Worm (Caenorhabditis elegans): ENCODE results near the gene H06A10.1.

The H06A10.1 gene

DNA sequence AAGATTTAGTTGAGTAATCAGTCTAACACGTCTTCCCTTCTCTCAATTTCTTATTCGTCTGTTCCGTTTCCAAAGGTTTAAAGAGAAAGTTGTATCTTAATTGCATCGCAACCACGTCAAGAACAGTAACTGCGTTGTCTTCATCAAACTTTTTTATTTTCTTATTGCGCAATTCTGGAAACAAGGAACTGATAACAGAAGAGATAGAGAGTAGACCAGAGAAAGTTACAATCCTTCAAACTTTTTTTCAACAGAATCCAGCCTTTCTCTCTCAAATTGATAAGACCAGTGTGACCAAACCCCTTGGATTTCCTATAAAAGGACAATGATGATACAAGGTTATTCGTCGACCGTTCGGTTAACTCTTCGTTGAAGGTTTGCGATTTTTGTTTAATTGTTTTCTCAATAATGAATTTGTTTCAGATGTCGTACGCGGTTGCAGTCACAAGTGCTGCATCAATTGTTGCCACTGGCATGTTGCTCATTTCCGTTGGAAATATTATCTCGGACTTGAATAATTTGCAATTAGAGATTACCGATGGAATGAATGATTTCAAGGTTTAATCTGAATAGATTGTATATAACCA, 38.2 kb upstream of the H06A10.1 start, which contains the start of gene col-184:
col-184 (plus strand) TSS at position 409 of the 587 bp plus-strand sequence.
- TF ChIP-seq lin-15B (tag; optimal IDR thresholded peaks at IDR 0.05) (no peak), ama-1 (optimal IDR thresholded peaks at IDR 0.05) (no peak), nhr-77 (tag; optimal IDR thresholded peaks at IDR 0.05) (no peak), zag-1 (tag; optimal IDR thresholded peaks at IDR 0.05) (no peak), elt-3 (tag; optimal IDR thresholded peaks at IDR 0.05) (peak in 1 of 3 experiments; percentile 18)

DNA sequence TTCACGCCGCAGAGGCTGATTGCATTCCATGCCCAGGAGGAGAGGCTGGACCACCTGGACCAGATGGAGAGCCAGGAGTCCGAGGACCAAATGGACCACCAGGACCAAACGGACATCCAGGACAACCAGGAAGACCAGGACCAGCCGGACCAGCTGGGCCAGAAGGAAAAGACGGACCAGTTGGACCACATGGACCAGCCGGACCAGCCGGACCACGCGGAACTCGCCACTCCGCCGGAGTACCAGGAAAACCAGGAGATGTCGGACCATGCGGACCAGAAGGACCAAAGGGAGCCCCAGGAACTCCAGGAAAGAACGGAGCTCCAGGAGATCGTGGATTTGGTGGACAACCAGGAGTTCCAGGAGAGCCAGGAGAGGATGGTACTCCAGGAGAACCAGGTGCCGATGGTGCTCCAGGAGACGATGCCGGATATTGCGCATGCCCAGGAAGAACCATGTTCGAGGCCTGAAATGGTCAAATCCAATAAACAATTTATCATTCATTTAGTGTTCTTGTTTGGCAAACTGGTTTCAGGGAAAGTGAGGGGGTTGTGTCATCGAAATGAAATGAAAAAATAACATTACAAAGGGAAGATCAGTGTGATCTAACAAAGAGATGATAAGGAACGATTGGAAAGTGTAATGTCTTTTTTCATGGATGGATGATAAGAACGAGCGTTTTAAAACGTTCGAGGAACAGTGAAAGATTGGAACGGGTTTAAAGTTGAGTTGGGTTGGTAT, 37.3 kb upstream of the H06A10.1 start:
- peak; percentile 25 for TF ChIP-seq elt-2 (tag; optimal IDR thresholded peaks at IDR 0.05)
- peak; percentile 4 for TF ChIP-seq pqm-1 (tag; optimal IDR thresholded peaks at IDR 0.05)
- TF ChIP-seq nhr-237 (tag; optimal IDR thresholded peaks at IDR 0.05), result no peak
- TF ChIP-seq elt-3 (tag; optimal IDR thresholded peaks at IDR 0.05), result peak in 1 of 3 experiments; percentile 58
- TF ChIP-seq hmg-11 (tag; optimal IDR thresholded peaks at IDR 0.05), result no peak

DNA sequence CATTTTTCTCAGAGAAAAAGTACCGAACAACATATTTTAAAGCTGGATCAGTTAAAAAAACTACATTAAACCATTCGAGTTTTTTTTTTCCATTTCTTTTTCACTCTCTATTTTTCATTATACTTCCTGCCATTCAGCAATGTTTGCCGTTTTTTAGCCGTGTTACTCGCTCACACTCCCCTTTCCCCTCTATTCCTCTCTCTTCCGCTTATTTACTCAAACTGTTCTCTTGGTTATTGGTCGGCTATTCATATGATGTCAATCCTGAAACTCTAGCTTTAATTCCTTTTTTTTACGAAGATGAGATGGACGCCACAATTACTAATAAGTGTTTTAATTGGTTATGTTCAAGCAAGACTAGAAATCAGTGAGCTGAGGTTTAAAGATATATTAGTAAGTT, 35.5 kb upstream of the H06A10.1 start, which contains the start of gene tre-4:
tre-4 (plus strand) TSS at position 301 of the 400 bp plus-strand sequence.
- no peak for TF ChIP-seq unc-62 (GFP tag; optimal IDR thresholded peaks at IDR 0.05)
- peak; percentile 61 for TF ChIP-seq pha-4 (tag; optimal IDR thresholded peaks at IDR 0.05)

DNA sequence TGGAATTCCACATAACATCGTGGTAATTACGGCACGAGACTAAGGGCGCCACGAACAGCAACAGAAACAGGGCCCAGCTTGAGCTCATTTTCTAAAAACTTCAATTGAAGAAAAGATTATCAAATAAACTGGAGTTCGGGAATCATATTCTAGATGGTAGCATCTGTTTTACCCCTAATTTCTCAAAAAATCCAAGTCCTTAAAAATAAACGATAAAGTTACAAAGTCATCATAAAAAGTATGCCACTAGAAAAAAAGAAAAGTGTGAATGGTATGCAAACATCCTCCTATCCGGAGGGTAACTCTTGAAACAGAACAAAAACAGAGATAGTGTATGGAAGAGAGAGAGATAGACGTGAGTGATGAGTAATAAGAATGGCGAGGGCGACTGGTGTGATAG, 30.0 kb upstream of the H06A10.1 start, which contains the start of gene efn-3:
efn-3 (minus strand) TSS at position 101 of the 400 bp plus-strand sequence.
- TF ChIP-seq ama-1 (optimal IDR thresholded peaks at IDR 0.05) (no peak), fkh-2 (tag; optimal IDR thresholded peaks at IDR 0.05) (no peak), jun-1 (tag; optimal IDR thresholded peaks at IDR 0.05) (no peak), lin-39 (tag; optimal IDR thresholded peaks at IDR 0.05) (no peak), aly-2 (tag; optimal IDR thresholded peaks at IDR 0.05) (no peak), egl-27 (tag; optimal IDR thresholded peaks at IDR 0.05) (no peak), ceh-9 (tag; optimal IDR thresholded peaks at IDR 0.05) (no peak), mdl-1 (tag; optimal IDR thresholded peaks at IDR 0.05) (no peak), zag-1 (tag; optimal IDR thresholded peaks at IDR 0.05) (no peak), R02D3.7 (tag; optimal IDR thresholded peaks at IDR 0.05) (no peak), ceh-82 (tag; optimal IDR thresholded peaks at IDR 0.05) (no peak), nhr-76 (tag; optimal IDR thresholded peaks at IDR 0.05) (no peak), daf-12 (tag; optimal IDR thresholded peaks at IDR 0.05) (no peak), ceh-16 (tag; optimal IDR thresholded peaks at IDR 0.05) (no peak)

DNA sequence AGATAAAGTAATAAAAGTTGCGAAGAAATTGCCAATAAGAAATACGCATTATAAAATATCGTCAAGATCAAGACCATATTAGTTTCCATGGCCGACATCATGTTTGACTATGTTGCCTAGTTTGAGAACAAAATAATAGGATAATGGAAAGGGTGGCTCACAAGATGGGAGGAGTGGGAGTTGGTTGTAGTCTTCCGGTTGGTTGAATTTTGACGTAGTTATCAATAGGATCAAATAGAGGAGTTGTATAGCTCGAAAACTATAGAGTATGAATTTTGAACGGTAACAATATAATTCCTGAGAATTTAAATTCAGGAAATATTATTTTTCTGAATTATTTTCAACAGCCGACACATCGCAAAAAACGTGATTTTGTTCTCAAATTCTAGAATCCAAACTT, 25.6 kb upstream of the H06A10.1 start, which contains the start of gene srd-50:
srd-50 (minus strand) TSS at position 101 of the 400 bp plus-strand sequence.
- TF ChIP-seq nhr-67 (tag; optimal IDR thresholded peaks at IDR 0.05) (no peak), ceh-16 (tag; optimal IDR thresholded peaks at IDR 0.05) (no peak), ztf-11 (tag; optimal IDR thresholded peaks at IDR 0.05) (no peak), pqm-1 (tag; optimal IDR thresholded peaks at IDR 0.05) (no peak), nhr-12 (tag; optimal IDR thresholded peaks at IDR 0.05) (no peak), eor-1 (tag; optimal IDR thresholded peaks at IDR 0.05) (no peak), fkh-10 (GFP tag; optimal IDR thresholded peaks at IDR 0.05) (no peak), tbx-2 (tag; optimal IDR thresholded peaks at IDR 0.05) (no peak), ztf-4 (tag; optimal IDR thresholded peaks at IDR 0.05) (no peak), nhr-25 (tag; optimal IDR thresholded peaks at IDR 0.05) (no peak), lin-15B (tag; optimal IDR thresholded peaks at IDR 0.05) (no peak), elt-3 (tag; optimal IDR thresholded peaks at IDR 0.05) (no peak), mml-1 (tag; optimal IDR thresholded peaks at IDR 0.05) (no peak), ceh-82 (tag; optimal IDR thresholded peaks at IDR 0.05) (no peak), elt-2 (tag; optimal IDR thresholded peaks at IDR 0.05) (no peak), egl-5 (tag; optimal IDR thresholded peaks at IDR 0.05) (no peak), ceh-9 (tag; optimal IDR thresholded peaks at IDR 0.05) (no peak), nhr-77 (tag; optimal IDR thresholded peaks at IDR 0.05) (no peak)
